Fruit fly (Drosophila melanogaster): Measurements from ENCODE around the gene CG45064.

DNA sequence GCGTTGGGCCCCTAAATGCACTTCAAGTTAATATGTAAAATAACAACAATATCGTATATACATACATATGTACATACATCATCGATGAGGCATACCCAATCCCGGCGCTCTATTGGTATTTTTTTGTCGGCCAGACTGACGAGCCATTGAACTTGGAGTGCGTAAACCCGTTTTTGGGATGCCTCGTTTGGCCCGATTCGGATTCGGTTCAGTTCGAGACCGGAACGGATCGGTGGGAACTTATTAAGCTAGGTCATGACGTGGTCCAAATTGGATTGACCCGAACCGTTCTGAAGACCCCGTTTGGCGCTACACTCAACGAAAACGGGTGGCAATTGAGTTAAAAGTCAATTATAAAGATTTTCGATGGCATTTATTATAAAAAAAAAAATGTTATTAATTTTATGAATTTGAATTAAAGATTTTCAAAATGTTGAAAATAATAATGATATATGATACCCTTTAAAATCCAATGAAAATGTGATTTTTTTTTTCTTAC is 36.2 kb downstream of the CG45064 start:
- TF ChIP-seq CG1620 (GFP tag; optimal IDR thresholded peaks at IDR 0.05) (no peak), bab1 (GFP tag; optimal IDR thresholded peaks at IDR 0.05) (no peak), Clk (GFP tag; optimal IDR thresholded peaks at IDR 0.05) (no peak), toe (GFP tag; optimal IDR thresholded peaks at IDR 0.05) (no peak), CG33017 (tag; optimal IDR thresholded peaks at IDR 0.05) (no peak), Mnt (GFP tag; optimal IDR thresholded peaks at IDR 0.05) (no peak)
